Worm (Caenorhabditis elegans): ENCODE measurements around the gene eral-1.

Gene eral-1

DNA sequence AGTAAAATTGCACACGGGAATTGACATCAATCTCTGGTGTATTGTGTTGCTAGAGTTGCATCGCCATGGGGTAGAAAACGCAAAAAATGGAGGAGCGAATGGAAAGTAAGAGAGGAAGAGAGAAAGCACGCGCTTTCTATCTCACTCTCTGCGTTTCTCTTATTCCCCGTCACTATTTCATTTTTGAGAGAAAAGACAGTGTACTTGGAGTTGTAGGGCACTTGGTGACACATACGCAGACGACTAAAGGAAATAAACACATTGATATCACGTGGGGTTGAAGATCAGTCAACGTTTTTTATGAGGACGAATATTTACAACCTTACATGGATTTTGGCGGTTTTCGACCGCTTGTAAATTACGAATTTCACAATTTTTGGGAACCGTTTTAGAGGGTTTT is 13.9 kb upstream of the eral-1 start (continued):
- TF ChIP-seq ztf-28 (GFP tag; IDR thresholded peaks at IDR 0.05) (no peak), F37B4.10 (GFP tag; IDR thresholded peaks at IDR 0.05) (no peak), nhr-90 (tag; optimal IDR thresholded peaks at IDR 0.05) (peak; percentile 57), unc-130 (GFP tag; optimal IDR thresholded peaks at IDR 0.05) (no peak), lin-54 (GFP tag; optimal IDR thresholded peaks at IDR 0.05) (peak; percentile 69), ama-1 (optimal IDR thresholded peaks at IDR 0.05) (no peak), ama-1 (GFP tag; optimal IDR thresholded peaks at IDR 0.05) (no peak), B0035.1 (tag; optimal IDR thresholded peaks at IDR 0.05) (no peak), sea-2 (GFP tag; IDR thresholded peaks at IDR 0.05) (no peak), B0336.3 (GFP tag; IDR thresholded peaks at IDR 0.05) (peak; percentile 89), snpc-4 (GFP tag; optimal IDR thresholded peaks at IDR 0.05) (peak; percentile 16), snpc-4 (tag; optimal IDR thresholded peaks at IDR 0.05) (peak in 3 of 4 experiments; percentile 57 to 65 (median 60)), nfya-1 (tag; optimal IDR thresholded peaks at IDR 0.05; ENCODE audit: borderline replicate concordance, insufficient read depth) (no peak), atf-7 (tag; optimal IDR thresholded peaks at IDR 0.05) (peak; percentile 89), D2030.7 (GFP tag; IDR thresholded peaks at IDR 0.05) (no peak), hmg-1.2 (GFP tag; IDR thresholded peaks at IDR 0.05) (peak; percentile 83), zfh-2 (GFP tag; conservative IDR thresholded peaks at IDR 0.05) (peak; percentile 39; the same call in 1 of the 2 replicates), nhr-27 (tag; optimal IDR thresholded peaks at IDR 0.05) (no peak), ceh-58 (GFP tag; IDR thresholded peaks at IDR 0.05) (no peak), bed-1 (GFP tag; IDR thresholded peaks at IDR 0.05) (no peak), cebp-1 (GFP tag; IDR thresholded peaks at IDR 0.05) (peak; percentile 55; the same call in 1 of the 2 replicates), cebp-1 (tag; optimal IDR thresholded peaks at IDR 0.05) (peak; percentile 90), ccch-3 (GFP tag; optimal IDR thresholded peaks at IDR 0.05) (no peak), F39B2.1 (GFP tag; IDR thresholded peaks at IDR 0.05) (no peak), ztf-3 (GFP tag; optimal IDR thresholded peaks at IDR 0.05) (peak; percentile 79), let-607 (tag; optimal IDR thresholded peaks at IDR 0.05) (peak; percentile 73 to 79), rec-8 (tag; optimal IDR thresholded peaks at IDR 0.05) (no peak), lin-26 (GFP tag; IDR thresholded peaks at IDR 0.05) (peak; percentile 21; the same call in 1 of the 2 replicates), ceh-100 (GFP tag; IDR thresholded peaks at IDR 0.05) (no peak), nfya-2 (GFP tag; IDR thresholded peaks at IDR 0.05) (no peak), Y67H2A.10 (GFP tag; conservative IDR thresholded peaks at IDR 0.05) (no peak), C06A6.2 (GFP tag; conservative IDR thresholded peaks at IDR 0.05) (peak; percentile 61; the same call in 1 of the 2 replicates), F49E8.2 (tag; optimal IDR thresholded peaks at IDR 0.05; ENCODE audit: insufficient read depth) (no peak), zim-3 (tag; optimal IDR thresholded peaks at IDR 0.05) (no peak), lin-40 (tag; optimal IDR thresholded peaks at IDR 0.05) (peak; percentile 94), egl-44 (GFP tag; IDR thresholded peaks at IDR 0.05) (peak; percentile 76; the same call in 1 of the 2 replicates), snpc-3.4 (tag; optimal IDR thresholded peaks at IDR 0.05) (no peak), tlf-1 (GFP tag; optimal IDR thresholded peaks at IDR 0.05) (peak; percentile 75), rpc-1 (optimal IDR thresholded peaks at IDR 0.05) (no peak), rpc-1 (tag; optimal IDR thresholded peaks at IDR 0.05) (no peak), T07F8.4 (tag; optimal IDR thresholded peaks at IDR 0.05) (no peak), Y53G8AR.9 (GFP tag; conservative IDR thresholded peaks at IDR 0.05) (no peak), F57A8.1 (GFP tag; optimal IDR thresholded peaks at IDR 0.05) (no peak), attf-6 (GFP tag; IDR thresholded peaks at IDR 0.05) (no peak), lsy-27 (tag; optimal IDR thresholded peaks at IDR 0.05; ENCODE audit: borderline replicate concordance, insufficient read depth) (no peak), akir-1 (GFP tag; optimal IDR thresholded peaks at IDR 0.05) (no peak), lin-35 (GFP tag; optimal IDR thresholded peaks at IDR 0.05) (peak in 1 of 3 experiments; percentile 63), ceh-27 (GFP tag; optimal IDR thresholded peaks at IDR 0.05) (peak; percentile 93), nhr-80 (tag; optimal IDR thresholded peaks at IDR 0.05) (peak; percentile 97)

Data from whole organism, young adult.